Worm (Caenorhabditis elegans): ENCODE data around the gene D2024.18.

The D2024.18 gene

ce11 chrIV:7287474-7287873 lies 37.2 kb downstream of the D2024.18 start, which contains the start of gene F42C5.3:
F42C5.3 (minus strand) TSS chrIV:7287574.
- TF ChIP-seq unc-62 (GFP tag; optimal IDR thresholded peaks at IDR 0.05), result no peak

ce11 chrIV:7291066-7291465 lies 40.8 kb downstream of the D2024.18 start:
- TF ChIP-seq unc-62 (GFP tag; optimal IDR thresholded peaks at IDR 0.05), result no peak

- TF ChIP-seq unc-62 (GFP tag; optimal IDR thresholded peaks at IDR 0.05), result no peak
These were observed 41.7 kb downstream of the D2024.18 start, which contains the start of gene F42C5.4 for ce11 chrIV:7291957-7292356. F42C5.4 (minus strand) TSS chrIV:7292127.

- TF ChIP-seq unc-62 (GFP tag; optimal IDR thresholded peaks at IDR 0.05), result no peak
These were observed 43.9 kb downstream of the D2024.18 start, which contains the start of gene F42C5.5 for ce11 chrIV:7294121-7294520. F42C5.5 (minus strand) TSS chrIV:7294221.

ce11 chrIV:7301481-7301880 lies 51.2 kb downstream of the D2024.18 start:
- no peak for TF ChIP-seq unc-62 (GFP tag; optimal IDR thresholded peaks at IDR 0.05)

Measured in whole organism, dauer.